Worm (Caenorhabditis elegans): Measurements from ENCODE around the gene F36D4.6.

Gene F36D4.6

DNA sequence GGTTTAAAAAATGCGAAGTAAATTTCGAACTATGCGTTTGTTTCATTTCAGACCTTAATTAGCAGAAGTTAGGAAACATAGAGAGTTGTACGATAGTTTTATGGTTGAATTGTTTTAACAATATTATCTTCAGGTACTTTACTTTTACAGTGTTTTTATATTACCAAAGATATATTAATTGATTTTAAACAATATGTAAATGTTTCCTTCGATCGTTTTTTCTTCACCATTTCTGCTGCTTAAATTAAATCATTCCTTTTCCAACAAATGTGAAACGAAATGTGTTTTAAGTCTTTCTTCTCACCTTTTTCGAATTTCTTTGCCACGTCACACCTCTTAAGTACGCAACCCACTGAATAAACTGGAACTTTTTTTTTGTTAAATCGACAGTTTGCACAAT is 26.4 kb upstream of the F36D4.6 start:
- TF ChIP-seq snpc-1.3 (tag; optimal IDR thresholded peaks at IDR 0.05; ENCODE audit: insufficient read depth): no peak

- no peak for TF ChIP-seq lin-54 (GFP tag; optimal IDR thresholded peaks at IDR 0.05)
- no peak for TF ChIP-seq zfh-2 (GFP tag; conservative IDR thresholded peaks at IDR 0.05)
- no peak for TF ChIP-seq C17E4.6 (GFP tag; IDR thresholded peaks at IDR 0.05)
- no peak for TF ChIP-seq Y67H2A.10 (GFP tag; conservative IDR thresholded peaks at IDR 0.05)
- TF ChIP-seq ztf-22 (GFP tag; optimal IDR thresholded peaks at IDR 0.05): no peak
- no peak for TF ChIP-seq Y79H2A.3 (GFP tag; conservative IDR thresholded peaks at IDR 0.05)
- no peak for TF ChIP-seq madf-10 (tag; optimal IDR thresholded peaks at IDR 0.05)
- TF ChIP-seq atf-7 (tag; optimal IDR thresholded peaks at IDR 0.05): no peak
- no peak for TF ChIP-seq dpff-1 (tag; optimal IDR thresholded peaks at IDR 0.05)
- no peak for TF ChIP-seq D2030.7 (GFP tag; IDR thresholded peaks at IDR 0.05)
- TF ChIP-seq B0035.1 (tag; optimal IDR thresholded peaks at IDR 0.05): no peak
- TF ChIP-seq B0261.1 (tag; optimal IDR thresholded peaks at IDR 0.05): no peak
- TF ChIP-seq egl-18 (GFP tag; IDR thresholded peaks at IDR 0.05): no peak
- no peak for TF ChIP-seq dpl-1 (GFP tag; optimal IDR thresholded peaks at IDR 0.05)
- no peak for TF ChIP-seq Y56A3A.18 (GFP tag; IDR thresholded peaks at IDR 0.05)
- TF ChIP-seq ets-4 (GFP tag; optimal IDR thresholded peaks at IDR 0.05): no peak
- TF ChIP-seq unc-130 (GFP tag; optimal IDR thresholded peaks at IDR 0.05): no peak
- no peak for TF ChIP-seq akir-1 (GFP tag; optimal IDR thresholded peaks at IDR 0.05)
- no peak for TF ChIP-seq Y53G8AR.9 (GFP tag; conservative IDR thresholded peaks at IDR 0.05)
- no peak for TF ChIP-seq Y95B8A.8 (GFP tag; IDR thresholded peaks at IDR 0.05)
Measured at ce11 chrV:9451485-9451884, 24.5 kb upstream of the F36D4.6 start.

- TF ChIP-seq pha-4 (tag; optimal IDR thresholded peaks at IDR 0.05): no peak
- TF ChIP-seq Y79H2A.3 (GFP tag; conservative IDR thresholded peaks at IDR 0.05): no peak
- no peak for TF ChIP-seq ztf-18 (tag; optimal IDR thresholded peaks at IDR 0.05)
Measured at ce11 chrV:9444618-9445017, 17.6 kb upstream of the F36D4.6 start.

- TF ChIP-seq C17E4.6 (GFP tag; IDR thresholded peaks at IDR 0.05): no peak
- TF ChIP-seq F49E8.2 (tag; optimal IDR thresholded peaks at IDR 0.05; ENCODE audit: insufficient read depth): no peak
- no peak for TF ChIP-seq nhr-120 (GFP tag; IDR thresholded peaks at IDR 0.05)
- TF ChIP-seq ceh-100 (GFP tag; IDR thresholded peaks at IDR 0.05): no peak
- TF ChIP-seq lir-1 (GFP tag; conservative IDR thresholded peaks at IDR 0.05): no peak
- TF ChIP-seq atf-7 (tag; optimal IDR thresholded peaks at IDR 0.05): no peak
- TF ChIP-seq tlf-1 (GFP tag; optimal IDR thresholded peaks at IDR 0.05): no peak
- no peak for TF ChIP-seq B0336.3 (GFP tag; IDR thresholded peaks at IDR 0.05)
- TF ChIP-seq nfya-1 (tag; optimal IDR thresholded peaks at IDR 0.05; ENCODE audit: borderline replicate concordance, insufficient read depth): no peak
Measured at ce11 chrV:9443748-9444147, 16.8 kb upstream of the F36D4.6 start, which contains the start of gene wdr-62. Gene wdr-62 (plus strand): TSS chrV:9444048.

DNA sequence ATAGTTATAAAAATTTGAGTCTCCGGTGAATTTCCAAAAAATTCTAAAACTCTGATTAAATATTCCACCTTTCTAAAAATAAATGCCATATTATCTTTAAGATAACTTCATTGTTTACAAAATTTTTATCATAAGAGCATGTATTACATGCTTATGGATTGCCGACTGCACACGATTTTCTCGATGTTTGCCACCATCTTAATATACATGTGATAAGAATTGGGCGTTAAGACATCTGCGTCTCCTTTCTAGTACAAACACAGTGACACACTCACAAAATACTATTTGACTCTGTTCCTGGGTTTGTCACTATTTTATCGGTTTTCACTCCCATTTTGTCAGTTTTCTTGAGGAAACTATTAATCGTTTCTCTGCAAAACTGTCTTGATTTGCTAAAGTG is 16.1 kb upstream of the F36D4.6 start:
- TF ChIP-seq nhr-80 (tag; optimal IDR thresholded peaks at IDR 0.05) (peak; percentile 63), ama-1 (optimal IDR thresholded peaks at IDR 0.05) (no peak), ama-1 (GFP tag; optimal IDR thresholded peaks at IDR 0.05) (no peak)
